Worm (Caenorhabditis elegans): ENCODE data around the gene srlf-31.

ce11 chrIV:11961485-11962255 is 38.7 kb upstream of the srlf-31 start, which contains the start of gene ZK829.7:
- TF ChIP-seq ceh-19 (GFP tag; optimal IDR thresholded peaks at IDR 0.05), result no peak
- no peak for TF ChIP-seq ceh-31 (tag; optimal IDR thresholded peaks at IDR 0.05)
- TF ChIP-seq K02D7.2 (tag; optimal IDR thresholded peaks at IDR 0.05), result no peak
- TF ChIP-seq hlh-30 (tag; optimal IDR thresholded peaks at IDR 0.05; ENCODE audit: insufficient read depth), result peak; percentile 16
- TF ChIP-seq odd-2 (tag; optimal IDR thresholded peaks at IDR 0.05), result no peak
- TF ChIP-seq ceh-9 (tag; optimal IDR thresholded peaks at IDR 0.05), result no peak
- TF ChIP-seq syd-9 (tag; optimal IDR thresholded peaks at IDR 0.05), result no peak
- no peak for TF ChIP-seq C38D4.7 (GFP tag; optimal IDR thresholded peaks at IDR 0.05)
